Worm (Caenorhabditis elegans): ENCODE results near the gene C02F12.5.

DNA sequence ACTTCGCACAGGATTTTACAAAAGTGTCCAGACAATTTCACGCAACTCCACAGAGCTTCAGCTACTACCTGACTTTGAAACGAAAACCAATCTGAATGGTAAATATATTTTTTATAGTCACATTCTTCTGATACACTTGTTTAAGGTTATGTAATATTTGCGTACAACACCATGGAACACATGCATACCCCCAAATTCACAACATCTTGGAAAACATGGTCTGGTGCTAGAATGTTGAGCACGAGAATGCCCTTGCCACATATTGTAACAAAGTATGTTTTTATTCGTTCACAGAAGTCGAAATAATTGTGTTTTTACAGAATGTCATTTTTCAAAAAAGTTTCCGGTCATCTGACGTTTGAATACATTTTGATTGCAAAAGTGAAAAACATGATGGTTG, 43.9 kb upstream of the C02F12.5 start:
- no peak for TF ChIP-seq cog-1 (tag; optimal IDR thresholded peaks at IDR 0.05)
- no peak for TF ChIP-seq klf-2 (GFP tag; conservative IDR thresholded peaks at IDR 0.05)

All from whole organism, midembryonic.